Fruit fly (Drosophila melanogaster) whole organism: ENCODE measurements around the gene Sfp24Bd.

Source experiments
- CG8478 ChIP-seq: fragments of >200 bp; optimal IDR thresholded peaks from 2 replicates; lab custom pipeline; 2018; ENCODE audit warnings: inconsistent platforms
- Dll ChIP-seq: fragments of >200 bp; optimal IDR thresholded peaks from 2 replicates; lab custom pipeline; 2017
- EcR ChIP-seq, 2 experiments: fragments of >200 bp; optimal IDR thresholded peaks; 2 replicates each; lab custom pipeline; 2017; ENCODE audit warnings: missing biosample characterization in 2 of 2, missing genetic modification characterization in 2 of 2, missing genetic modification reagents in 2 of 2
- pan ChIP-seq: fragments of >200 bp; optimal IDR thresholded peaks from 2 replicates; lab custom pipeline; 2017
- psq ChIP-seq: fragments of >200 bp; optimal IDR thresholded peaks from 2 replicates; lab custom pipeline; 2017
- usp ChIP-seq: fragments of >200 bp; optimal IDR thresholded peaks from 2 replicates; lab custom pipeline; 2017; ENCODE audit warnings: missing biosample characterization, missing genetic modification characterization, mixed read lengths

Sfp24Bd gene

dm6 chr2L:3629466-3629865, 39.5 kb downstream of the Sfp24Bd start:
- TF ChIP-seq pan (lab: Kevin White, UChicago) = no peak
- TF ChIP-seq usp (GFP tag; lab: Kevin White, UChicago) = no peak
- TF ChIP-seq psq (lab: Kevin White, UChicago) = no peak
- TF ChIP-seq EcR (GFP tag; optimal IDR thresholded peaks at IDR 0.05; lab: Kevin White, UChicago) = no peak
- TF ChIP-seq Dll (lab: Kevin White, UChicago) = no peak
- TF ChIP-seq CG8478 (lab: Kevin White, UChicago) = no peak

dm6 chr2L:3628819-3629218, 40.1 kb downstream of the Sfp24Bd start:
- TF ChIP-seq Dll (lab: Kevin White, UChicago) (no peak), usp (GFP tag; lab: Kevin White, UChicago) (no peak), psq (lab: Kevin White, UChicago) (no peak), pan (lab: Kevin White, UChicago) (no peak), EcR (GFP tag; optimal IDR thresholded peaks at IDR 0.05; lab: Kevin White, UChicago) (no peak), CG8478 (lab: Kevin White, UChicago) (no peak)

dm6 chr2L:3624784-3625183, 44.1 kb downstream of the Sfp24Bd start:
- TF ChIP-seq pan (lab: Kevin White, UChicago) (no peak), psq (lab: Kevin White, UChicago) (no peak), CG8478 (lab: Kevin White, UChicago) (no peak), usp (GFP tag; lab: Kevin White, UChicago) (no peak), EcR (GFP tag; optimal IDR thresholded peaks at IDR 0.05; lab: Kevin White, UChicago) (no peak), Dll (lab: Kevin White, UChicago) (no peak)

- TF ChIP-seq usp (GFP tag; lab: Kevin White, UChicago) (no peak), Dll (lab: Kevin White, UChicago) (no peak), pan (lab: Kevin White, UChicago) (no peak), EcR (GFP tag; optimal IDR thresholded peaks at IDR 0.05; lab: Kevin White, UChicago) (no peak), CG8478 (lab: Kevin White, UChicago) (no peak), psq (lab: Kevin White, UChicago) (no peak)
These were observed 47.3 kb downstream of the Sfp24Bd start, which contains the start of gene CG15418 for dm6 chr2L:3621604-3622003. Gene CG15418 (minus strand): TSS chr2L:3621704.

- TF ChIP-seq pan (lab: Kevin White, UChicago) = no peak
- TF ChIP-seq usp (GFP tag; lab: Kevin White, UChicago) = no peak
- TF ChIP-seq CG8478 (lab: Kevin White, UChicago) = no peak
- no peak for TF ChIP-seq psq (lab: Kevin White, UChicago)
- no peak for TF ChIP-seq EcR (GFP tag; optimal IDR thresholded peaks at IDR 0.05; lab: Kevin White, UChicago)
- no peak for TF ChIP-seq Dll (lab: Kevin White, UChicago)
These were observed 50.0 kb downstream of the Sfp24Bd start, which contains the start of gene Ugt36A1 for dm6 chr2L:3618818-3619362. Gene Ugt36A1 (plus strand): TSS chr2L:3619097.
